Fruit fly (Drosophila melanogaster): ENCODE results near the gene PolD2.

Gene PolD2

dm6 chr3L:1822365-1822764 lies 46.9 kb downstream of the PolD2 start:
- no peak for TF ChIP-seq Hr96 (GFP tag; optimal IDR thresholded peaks at IDR 0.05)
- TF ChIP-seq CG7045 (GFP tag; optimal IDR thresholded peaks at IDR 0.05): no peak

Data from whole organism, adult.